Worm (Caenorhabditis elegans): ENCODE measurements around the gene srg-39.

- TF ChIP-seq ceh-39 (tag; optimal IDR thresholded peaks at IDR 0.05): no peak
- no peak for TF ChIP-seq nhr-2 (tag; optimal IDR thresholded peaks at IDR 0.05)
- no peak for TF ChIP-seq elt-3 (tag; optimal IDR thresholded peaks at IDR 0.05)
- no peak for TF ChIP-seq pha-4 (tag; optimal IDR thresholded peaks at IDR 0.05)
- no peak for TF ChIP-seq lin-32 (GFP tag; optimal IDR thresholded peaks at IDR 0.05)
- no peak for TF ChIP-seq ham-2 (GFP tag; optimal IDR thresholded peaks at IDR 0.05)
- no peak for TF ChIP-seq tbx-8 (GFP tag; optimal IDR thresholded peaks at IDR 0.05)
- no peak for TF ChIP-seq sptf-1 (tag; optimal IDR thresholded peaks at IDR 0.05)
- no peak for TF ChIP-seq lsy-2 (tag; optimal IDR thresholded peaks at IDR 0.05)
- TF ChIP-seq unc-62 (GFP tag; optimal IDR thresholded peaks at IDR 0.05): no peak
- TF ChIP-seq unc-39 (tag; optimal IDR thresholded peaks at IDR 0.05): no peak
- no peak for TF ChIP-seq blmp-1 (tag; optimal IDR thresholded peaks at IDR 0.05)
- TF ChIP-seq ztf-11 (tag; optimal IDR thresholded peaks at IDR 0.05): no peak
- TF ChIP-seq nhr-28 (tag; optimal IDR thresholded peaks at IDR 0.05): no peak
Observed at ce11 chrV:11144694-11145093, 7.5 kb downstream of the srg-39 start, which contains the start of gene C06H2.7.
